Fruit fly (Drosophila melanogaster) whole organism, pupa: ENCODE data around the gene CG42798.

ENCODE experiments used
- CG10348 ChIP-seq: fragments of 200-800 bp; sonication (Bioruptor generic); IDR thresholded peaks from 2 replicates; pipeline ENCODE4 v1.3.6; 2022; ENCODE audit warnings: missing biosample characterization, missing genetic modification characterization
- CG12605 ChIP-seq: fragments of 200-800 bp; sonication (Bioruptor generic); IDR thresholded peaks from 2 replicates; pipeline ENCODE4 v1.3.6; 2022; ENCODE audit warnings: missing biosample characterization, missing genetic modification characterization
- CG13204 ChIP-seq: fragments of 200-800 bp; sonication (Bioruptor generic); optimal IDR thresholded peaks from 2 replicates; lab custom pipeline; 2018; ENCODE audit warnings: missing biosample characterization, mild to moderate bottlenecking, missing genetic modification characterization, moderate library complexity
- CG15710 ChIP-seq: fragments of 200-800 bp; sonication (Bioruptor generic); optimal IDR thresholded peaks from 2 replicates; lab custom pipeline; 2018; ENCODE audit warnings: missing biosample characterization, mild to moderate bottlenecking, missing genetic modification characterization, moderate library complexity
- CG17806 ChIP-seq: fragments of 200-800 bp; sonication (Bioruptor generic); optimal IDR thresholded peaks from 2 replicates; lab custom pipeline; 2018; ENCODE audit warnings: missing biosample characterization, mild to moderate bottlenecking, missing genetic modification characterization, moderate library complexity
- CG34367 ChIP-seq: fragments of 200-800 bp; sonication (Bioruptor generic); optimal IDR thresholded peaks from 2 replicates; lab custom pipeline; 2018; ENCODE audit warnings: missing biosample characterization, mild to moderate bottlenecking, missing genetic modification characterization
- CG4496 ChIP-seq: fragments of 200-800 bp; sonication (Bioruptor generic); IDR thresholded peaks from 3 replicates; pipeline ENCODE4 v1.3.6; 2022; ENCODE audit warnings: missing biosample characterization, missing genetic modification characterization
- CG8159 ChIP-seq: fragments of 200-800 bp; sonication (Bioruptor generic); optimal IDR thresholded peaks from 3 replicates; lab custom pipeline; 2018; ENCODE audit warnings: missing biosample characterization, mild to moderate bottlenecking, missing genetic modification characterization, moderate library complexity
- CG9948 ChIP-seq: fragments of 200-800 bp; sonication (Bioruptor generic); optimal IDR thresholded peaks from 2 replicates; lab custom pipeline; 2018; ENCODE audit warnings: missing biosample characterization, mild to moderate bottlenecking, missing genetic modification characterization, moderate library complexity
- EcR ChIP-seq: fragments of 200-800 bp; sonication (Bioruptor generic); optimal IDR thresholded peaks from 3 replicates; lab custom pipeline; 2019; ENCODE audit warnings: missing biosample characterization, missing genetic modification characterization, mild to moderate bottlenecking, moderate library complexity, missing genetic modification reagents

DNA sequence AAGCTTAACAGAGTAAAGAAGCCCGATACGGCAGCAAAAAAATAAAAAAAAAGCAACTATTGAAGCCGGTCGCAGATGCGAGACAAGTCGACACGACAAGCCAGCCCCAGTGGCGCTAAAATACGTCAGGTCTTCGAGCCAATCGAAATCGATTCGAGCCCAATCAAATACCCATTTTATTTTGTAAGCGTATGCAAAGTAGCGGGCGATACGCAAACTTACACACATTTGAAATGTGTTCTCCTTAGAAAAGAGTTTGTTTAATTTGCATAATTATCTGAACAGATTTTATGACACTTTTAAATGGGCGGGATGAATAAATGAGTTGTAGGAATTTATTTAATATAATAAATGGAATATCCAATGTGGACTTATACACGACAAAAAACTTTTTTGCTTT lies 41.1 kb downstream of the CG42798 start:
- TF ChIP-seq CG4496 (no peak), CG13204 (GFP tag; lab: Kevin White, UChicago) (no peak), EcR (GFP tag; lab: Kevin White, UChicago) (no peak), CG34367 (tag; lab: Kevin White, UChicago) (no peak), CG15710 (tag; lab: Kevin White, UChicago) (no peak), CG9948 (no peak), CG12605 (GFP tag; lab: Robert Waterston, UW) (no peak), CG8159 (tag; lab: Kevin White, UChicago) (no peak), CG17806 (tag; lab: Kevin White, UChicago) (no peak), CG10348 (no peak)
